Worm (Caenorhabditis elegans): ENCODE results near the gene srw-77.

Gene srw-77

DNA sequence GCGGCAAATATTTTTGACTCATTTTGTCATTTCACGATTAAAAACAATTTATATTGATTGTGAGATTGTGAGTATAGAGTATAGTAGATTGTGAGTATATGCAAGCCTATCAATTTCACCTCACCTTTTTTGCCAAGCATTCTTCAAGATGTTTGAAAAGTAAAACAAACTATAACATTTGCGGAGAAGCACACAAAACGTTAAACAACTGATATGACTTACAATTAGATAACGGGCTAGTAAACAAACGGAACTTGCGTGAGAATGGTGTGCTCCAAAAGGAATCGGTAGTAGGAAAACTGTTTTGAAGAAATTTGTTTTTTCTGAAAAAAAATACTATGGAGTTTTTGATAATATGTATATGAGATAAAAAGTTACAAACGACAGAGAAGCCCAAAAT lies 33.4 kb downstream of the srw-77 start:
- TF ChIP-seq Y22D7AL.16 (tag; optimal IDR thresholded peaks at IDR 0.05) (no peak), pros-1 (tag; optimal IDR thresholded peaks at IDR 0.05) (no peak)

DNA sequence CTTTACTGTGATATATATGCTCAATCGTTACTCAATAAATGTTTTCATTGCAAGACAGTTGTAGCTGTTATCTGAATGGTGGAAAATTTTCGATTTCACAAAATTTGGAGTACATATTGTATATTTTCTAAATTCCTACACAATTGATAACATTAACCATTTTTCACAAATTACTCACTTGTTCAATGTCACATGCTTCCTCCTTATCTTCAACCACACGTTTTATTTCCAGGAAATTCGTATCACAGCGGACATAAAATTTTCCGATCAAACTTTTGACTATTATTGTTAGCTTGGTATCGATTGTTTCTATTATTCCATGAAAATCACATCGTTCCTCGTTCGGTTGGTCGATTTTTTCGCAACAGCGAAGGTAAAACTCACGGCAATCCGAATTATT lies 35.0 kb downstream of the srw-77 start:
- no peak for TF ChIP-seq hlh-30 (tag; optimal IDR thresholded peaks at IDR 0.05; ENCODE audit: insufficient read depth)
- no peak for TF ChIP-seq ahr-1 (tag; optimal IDR thresholded peaks at IDR 0.05)
- TF ChIP-seq hlh-15 (tag; optimal IDR thresholded peaks at IDR 0.05): no peak

DNA sequence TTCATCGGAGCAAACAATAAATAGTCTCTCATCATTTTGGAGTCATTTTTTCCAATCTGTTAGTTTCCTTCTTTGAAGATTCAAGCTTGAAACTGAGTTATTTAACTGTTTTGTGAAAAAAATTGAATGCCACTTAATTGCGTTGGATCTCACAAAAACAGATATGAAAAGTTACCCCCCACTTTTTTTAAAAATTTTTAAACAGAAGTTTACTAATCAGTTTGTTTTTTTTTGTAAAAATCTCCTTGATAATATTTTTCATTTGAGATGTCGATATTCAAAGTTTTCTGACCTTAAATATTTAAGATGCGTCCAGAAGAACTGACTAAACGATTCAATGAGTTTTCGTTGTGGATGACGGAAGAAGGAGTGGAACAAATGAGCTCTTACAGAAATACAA lies 37.1 kb downstream of the srw-77 start, which contains the start of gene Y32B12C.1:
Gene Y32B12C.1 (plus strand): TSS at position 301 of the 400 bp plus-strand sequence.
- TF ChIP-seq tbx-2 (tag; optimal IDR thresholded peaks at IDR 0.05) (no peak), elt-4 (tag; optimal IDR thresholded peaks at IDR 0.05) (no peak), zip-5 (tag; optimal IDR thresholded peaks at IDR 0.05) (no peak), ceh-31 (tag; optimal IDR thresholded peaks at IDR 0.05) (no peak), syd-9 (tag; optimal IDR thresholded peaks at IDR 0.05) (no peak), hlh-8 (tag; optimal IDR thresholded peaks at IDR 0.05) (no peak), pha-4 (tag; optimal IDR thresholded peaks at IDR 0.05) (no peak)

DNA sequence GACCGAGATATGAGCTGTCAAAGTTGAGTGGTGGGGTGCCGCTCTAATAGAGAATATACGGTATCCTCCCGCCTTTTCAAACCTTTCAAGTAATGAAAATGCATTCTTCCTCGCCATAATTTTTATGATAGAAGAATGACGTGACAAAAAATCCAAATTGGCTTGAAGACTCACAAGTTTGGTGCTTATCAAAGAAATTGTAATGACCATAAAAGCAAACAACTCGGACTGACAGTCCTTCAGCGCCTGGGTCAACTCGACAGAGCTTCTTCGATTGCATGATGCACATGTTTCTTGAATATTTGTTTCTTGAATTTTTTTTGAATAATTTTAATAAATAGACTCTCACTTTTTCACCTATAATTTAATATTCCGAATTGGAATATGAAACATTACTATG lies 38.0 kb downstream of the srw-77 start:
- TF ChIP-seq ceh-2 (tag; optimal IDR thresholded peaks at IDR 0.05) (no peak), nhr-232 (tag; optimal IDR thresholded peaks at IDR 0.05) (no peak), ceh-48 (tag; optimal IDR thresholded peaks at IDR 0.05) (no peak), madf-2 (tag; optimal IDR thresholded peaks at IDR 0.05) (no peak), unc-3 (GFP tag; conservative IDR thresholded peaks at IDR 0.05) (no peak), unc-3 (tag; optimal IDR thresholded peaks at IDR 0.05) (no peak), hlh-13 (GFP tag; optimal IDR thresholded peaks at IDR 0.05) (no peak), ceh-34 (tag; optimal IDR thresholded peaks at IDR 0.05) (no peak), ceh-22 (tag; optimal IDR thresholded peaks at IDR 0.05) (no peak), K02D7.2 (tag; optimal IDR thresholded peaks at IDR 0.05) (no peak), F13H6.1 (tag; optimal IDR thresholded peaks at IDR 0.05) (no peak), ttx-3 (tag; optimal IDR thresholded peaks at IDR 0.05) (no peak)

DNA sequence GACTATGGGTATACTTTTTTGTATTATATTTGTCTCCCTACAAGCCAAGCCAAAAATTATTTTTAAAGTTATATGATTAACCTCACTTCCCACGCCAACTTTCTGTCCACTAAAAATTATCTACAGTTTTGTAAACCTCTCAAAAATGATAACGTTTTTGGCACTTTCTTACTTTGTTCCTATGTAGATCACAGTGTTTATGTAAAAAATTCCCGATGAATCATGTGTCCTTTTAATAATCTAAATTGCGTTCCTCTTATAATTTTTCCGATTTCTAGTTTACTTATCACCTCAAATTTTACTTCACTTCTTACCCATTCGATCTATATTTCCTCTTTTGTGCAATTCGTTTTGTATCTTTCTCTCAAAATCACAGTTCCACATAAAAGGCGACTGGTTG lies 39.2 kb downstream of the srw-77 start:
- TF ChIP-seq ets-4 (tag; optimal IDR thresholded peaks at IDR 0.05) (no peak), hlh-8 (tag; optimal IDR thresholded peaks at IDR 0.05) (no peak), Y22D7AL.16 (tag; optimal IDR thresholded peaks at IDR 0.05) (no peak), ceh-30 (tag; optimal IDR thresholded peaks at IDR 0.05) (no peak), ahr-1 (tag; optimal IDR thresholded peaks at IDR 0.05) (no peak), elt-4 (tag; optimal IDR thresholded peaks at IDR 0.05) (no peak), lin-11 (tag; optimal IDR thresholded peaks at IDR 0.05) (no peak), tbx-2 (tag; optimal IDR thresholded peaks at IDR 0.05) (no peak), pros-1 (tag; optimal IDR thresholded peaks at IDR 0.05) (no peak), ceh-48 (tag; optimal IDR thresholded peaks at IDR 0.05) (no peak), ceh-34 (tag; optimal IDR thresholded peaks at IDR 0.05) (no peak), madf-2 (tag; optimal IDR thresholded peaks at IDR 0.05) (no peak), fax-1 (tag; optimal IDR thresholded peaks at IDR 0.05) (no peak), ttx-3 (tag; optimal IDR thresholded peaks at IDR 0.05) (no peak), unc-86 (tag; optimal IDR thresholded peaks at IDR 0.05) (no peak)

DNA sequence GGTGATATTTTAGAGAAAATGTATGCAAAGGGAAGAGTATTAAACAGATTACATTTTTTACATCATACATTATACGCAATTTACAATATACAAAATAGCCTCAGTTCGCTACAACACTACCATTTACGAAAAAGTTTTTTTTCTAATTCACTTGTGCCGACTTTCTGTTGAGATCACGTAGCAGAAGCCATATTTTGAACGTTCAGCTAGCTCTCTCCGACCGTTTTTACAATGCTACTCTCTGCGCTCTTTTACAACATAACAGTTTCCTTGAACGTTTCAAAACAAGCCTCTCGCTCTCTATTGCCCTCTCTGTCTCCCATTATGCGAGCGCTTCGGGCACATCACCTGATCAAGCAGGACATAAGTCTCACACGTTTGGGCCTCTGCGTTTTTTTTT lies 40.4 kb downstream of the srw-77 start, which contains the start of gene T03E6.8:
Gene T03E6.8 (minus strand): TSS at position 101 of the 400 bp plus-strand sequence.
- TF ChIP-seq fkh-10 (GFP tag; optimal IDR thresholded peaks at IDR 0.05) (no peak), ceh-24 (tag; optimal IDR thresholded peaks at IDR 0.05) (no peak), sox-2 (GFP tag; IDR thresholded peaks at IDR 0.05) (no peak), ceh-48 (tag; optimal IDR thresholded peaks at IDR 0.05) (no peak), ceh-19 (GFP tag; optimal IDR thresholded peaks at IDR 0.05) (no peak), ceh-45 (GFP tag; IDR thresholded peaks at IDR 0.05) (no peak), unc-86 (tag; optimal IDR thresholded peaks at IDR 0.05) (no peak), zip-5 (tag; optimal IDR thresholded peaks at IDR 0.05) (no peak)

Measured in whole organism, late embryonic.